Fruit fly (Drosophila melanogaster) Kc167 (cell line): ENCODE results near the gene Frq2.

ENCODE experiments used
- Myc ChIP-seq: fragments of >200 bp; optimal IDR thresholded peaks from 2 replicates; lab custom pipeline; 2017; ENCODE audit warnings: missing external identifiers
- Sin3A ChIP-seq: fragments of >200 bp; optimal IDR thresholded peaks from 2 replicates; lab custom pipeline; 2018; ENCODE audit warnings: missing external identifiers
- h ChIP-seq: fragments of >200 bp; optimal IDR thresholded peaks from 3 replicates; lab custom pipeline; 2018; ENCODE audit warnings: missing external identifiers
- insv ChIP-seq: fragments of >200 bp; optimal IDR thresholded peaks from 3 replicates; lab custom pipeline; 2018; ENCODE audit warnings: missing external identifiers
- psq ChIP-seq: fragments of >200 bp; optimal IDR thresholded peaks from 2 replicates; lab custom pipeline; 2017; ENCODE audit warnings: missing external identifiers
- ttk ChIP-seq: sonication (Bioruptor generic); optimal IDR thresholded peaks from 2 replicates; lab custom pipeline; 2017; ENCODE audit warnings: missing external identifiers

The Frq2 gene

DNA sequence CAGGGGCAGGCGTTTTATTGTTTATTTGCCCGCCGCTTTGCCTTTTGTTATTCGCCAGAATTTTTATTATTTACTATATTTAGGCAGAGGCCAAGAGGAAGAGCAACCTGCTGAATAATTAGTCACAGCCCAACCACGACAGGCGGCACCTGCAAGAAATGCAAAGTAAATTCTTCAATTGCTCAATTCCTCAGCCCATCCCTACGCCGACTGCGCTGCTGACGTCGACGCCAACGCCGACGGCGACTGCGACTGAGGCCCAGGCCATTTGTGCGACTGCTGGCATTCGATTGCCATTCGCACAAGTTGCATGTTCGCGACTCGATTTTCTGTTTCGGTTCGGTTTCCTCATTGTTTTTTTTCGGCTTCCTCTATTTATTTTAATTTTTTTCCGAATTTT, at the start of gene Frq2:
Gene Frq2 (plus strand): TSS at position 301 of the 400 bp plus-strand sequence.
- no peak for TF ChIP-seq insv
- no peak for TF ChIP-seq ttk (lab: Kevin White, UChicago)
- no peak for TF ChIP-seq h (lab: Kevin White, UChicago)
- no peak for TF ChIP-seq psq (lab: Kevin White, UChicago)
- TF ChIP-seq Sin3A (lab: Kevin White, UChicago) = no peak
- TF ChIP-seq Myc (lab: Kevin White, UChicago) = no peak

DNA sequence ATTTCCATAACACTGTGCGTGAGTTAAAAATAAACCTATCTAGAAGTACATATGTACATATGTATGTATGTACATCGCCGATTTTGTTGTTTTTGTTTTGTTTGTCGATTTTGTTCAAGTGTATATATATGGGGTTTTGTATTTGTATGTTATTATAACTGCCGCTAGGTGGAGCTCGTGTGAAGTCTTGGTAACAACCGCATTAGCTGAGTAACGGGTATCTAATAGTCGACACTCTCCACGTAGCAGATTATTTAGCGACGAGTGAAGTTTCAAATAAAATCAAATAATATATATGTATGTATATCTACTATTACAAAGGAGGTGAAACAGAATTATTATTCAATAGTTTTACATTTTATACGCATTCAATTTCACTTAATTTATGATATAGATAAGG, 48.1 kb upstream of the Frq2 start:
- TF ChIP-seq h (lab: Kevin White, UChicago) (no peak), insv (no peak), ttk (lab: Kevin White, UChicago) (no peak), psq (lab: Kevin White, UChicago) (no peak), Myc (lab: Kevin White, UChicago) (no peak), Sin3A (lab: Kevin White, UChicago) (no peak)

DNA sequence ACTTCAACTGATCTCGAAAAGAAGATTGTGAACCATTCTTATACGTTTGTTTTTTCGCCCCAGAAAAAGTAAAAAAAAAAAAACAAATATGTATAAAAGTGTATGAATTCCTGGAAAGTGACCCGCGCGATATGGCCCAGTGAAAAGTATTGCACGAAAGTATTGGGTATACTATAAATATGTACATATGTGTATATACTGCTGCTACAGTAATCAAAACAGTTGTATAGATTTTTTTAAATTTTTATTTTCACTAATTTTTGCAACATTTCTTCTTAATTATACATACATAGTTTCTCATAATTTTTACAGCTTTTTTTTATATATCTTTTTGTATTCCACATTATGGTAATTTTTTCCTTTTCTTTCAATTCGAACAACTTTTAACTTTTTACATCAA, 47.2 kb upstream of the Frq2 start, which contains the start of gene CG43133:
Gene CG43133 (minus strand): TSS at position 11 of the 400 bp plus-strand sequence.
- TF ChIP-seq h (lab: Kevin White, UChicago) (no peak), ttk (lab: Kevin White, UChicago) (no peak), Sin3A (lab: Kevin White, UChicago) (no peak), insv (no peak), psq (lab: Kevin White, UChicago) (no peak), Myc (lab: Kevin White, UChicago) (no peak)

DNA sequence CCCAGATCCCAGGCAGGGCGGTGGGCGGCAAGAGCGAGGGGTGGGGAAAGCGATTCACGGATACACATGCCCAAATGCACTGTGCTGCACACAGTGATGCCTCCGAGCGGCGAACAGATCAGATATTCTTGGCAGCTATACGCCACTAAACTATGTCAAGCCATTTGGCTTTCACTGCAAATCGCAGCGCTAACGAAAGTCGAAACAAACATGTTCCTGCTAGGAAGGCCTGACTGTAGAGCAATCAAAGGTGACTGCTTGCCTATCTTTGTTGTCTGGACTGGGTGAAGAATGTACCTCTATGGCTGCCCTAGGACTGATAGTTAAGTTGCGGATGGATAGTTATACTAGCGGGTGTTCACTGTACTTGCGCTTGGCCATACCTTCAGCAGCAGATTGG, 41.4 kb upstream of the Frq2 start:
- peak; percentile 40 for TF ChIP-seq ttk (lab: Kevin White, UChicago)
- no peak for TF ChIP-seq h (lab: Kevin White, UChicago)

DNA sequence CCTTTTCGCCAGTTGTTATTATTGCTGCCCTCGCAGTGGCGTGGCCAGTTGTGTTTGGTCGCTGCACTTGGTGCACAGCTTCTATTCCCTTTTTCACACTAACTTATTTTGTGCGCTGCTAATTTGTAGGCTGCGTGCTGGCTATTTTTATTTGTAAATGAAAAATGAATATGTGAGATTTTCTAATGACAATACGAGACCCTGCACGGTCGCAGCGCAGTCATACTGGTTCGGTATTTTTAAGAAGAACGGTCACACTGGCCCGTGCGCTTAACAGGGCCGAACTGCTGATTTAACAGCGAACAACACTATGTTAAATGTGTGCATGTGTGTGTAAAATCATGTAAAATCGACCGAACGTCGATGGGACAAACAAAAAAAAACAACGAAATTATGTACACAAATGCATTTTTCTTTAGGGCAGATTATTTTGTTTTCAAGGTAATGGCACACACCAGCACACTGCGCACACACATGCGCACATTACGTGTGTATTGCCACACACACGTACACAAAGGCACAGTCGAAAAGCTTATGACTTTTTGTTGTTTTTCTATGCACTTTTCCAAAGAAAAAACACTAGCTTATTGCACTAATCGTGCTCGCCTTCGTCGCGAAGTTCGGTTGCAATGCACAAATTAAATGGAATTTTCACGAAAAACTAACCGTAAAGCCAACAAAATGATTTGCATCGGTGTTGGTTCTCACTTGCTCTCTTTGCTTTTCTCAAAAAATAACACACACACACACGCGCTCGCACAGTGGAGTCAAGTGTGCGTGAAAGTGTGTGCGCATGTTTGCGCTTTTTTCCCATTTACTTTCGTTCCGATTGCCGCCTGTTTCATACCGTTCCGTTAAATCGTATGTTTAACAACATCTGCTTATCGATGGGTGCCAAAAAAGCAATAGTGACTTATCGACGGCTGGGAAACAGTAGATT, 40.2 kb upstream of the Frq2 start, which contains the start of gene ari-1:
Gene ari-1 (minus strand): TSS at position 875 of the 940 bp plus-strand sequence.
- TF ChIP-seq h (lab: Kevin White, UChicago) = no peak
- no peak for TF ChIP-seq ttk (lab: Kevin White, UChicago)
- TF ChIP-seq psq (lab: Kevin White, UChicago) = no peak

dm6 chrX:18138297-18138696, 39.1 kb upstream of the Frq2 start, which contains the start of gene CG43229:
CG43229 (plus strand) TSS chrX:18138542.
- TF ChIP-seq Sin3A (lab: Kevin White, UChicago) (no peak), psq (lab: Kevin White, UChicago) (no peak), h (lab: Kevin White, UChicago) (no peak), ttk (lab: Kevin White, UChicago) (no peak), insv (no peak), Myc (lab: Kevin White, UChicago) (no peak)

- TF ChIP-seq h (lab: Kevin White, UChicago) (no peak), Sin3A (lab: Kevin White, UChicago) (no peak), Myc (lab: Kevin White, UChicago) (no peak), insv (no peak), psq (lab: Kevin White, UChicago) (no peak), ttk (lab: Kevin White, UChicago) (no peak)
Observed at dm6 chrX:18139950-18140349, 37.5 kb upstream of the Frq2 start.

- TF ChIP-seq ttk (lab: Kevin White, UChicago) (no peak), Sin3A (lab: Kevin White, UChicago) (no peak), h (lab: Kevin White, UChicago) (no peak), psq (lab: Kevin White, UChicago) (no peak), insv (no peak), Myc (lab: Kevin White, UChicago) (no peak)
Observed at dm6 chrX:18140932-18141587, 36.4 kb upstream of the Frq2 start.

dm6 chrX:18149292-18149691, 28.1 kb upstream of the Frq2 start:
- no peak for TF ChIP-seq ttk (lab: Kevin White, UChicago)
- TF ChIP-seq h (lab: Kevin White, UChicago) = no peak
- TF ChIP-seq insv = no peak
- no peak for TF ChIP-seq Sin3A (lab: Kevin White, UChicago)
- no peak for TF ChIP-seq Myc (lab: Kevin White, UChicago)
- TF ChIP-seq psq (lab: Kevin White, UChicago) = no peak

- no peak for TF ChIP-seq psq (lab: Kevin White, UChicago)
- TF ChIP-seq insv = no peak
- no peak for TF ChIP-seq Myc (lab: Kevin White, UChicago)
- no peak for TF ChIP-seq Sin3A (lab: Kevin White, UChicago)
- TF ChIP-seq h (lab: Kevin White, UChicago) = no peak
Observed at dm6 chrX:18151323-18151722, 26.1 kb upstream of the Frq2 start.

dm6 chrX:18153001-18153400, 24.4 kb upstream of the Frq2 start:
- no peak for TF ChIP-seq h (lab: Kevin White, UChicago)
- no peak for TF ChIP-seq Sin3A (lab: Kevin White, UChicago)
- no peak for TF ChIP-seq psq (lab: Kevin White, UChicago)
- TF ChIP-seq Myc (lab: Kevin White, UChicago) = no peak
- TF ChIP-seq ttk (lab: Kevin White, UChicago) = no peak
- no peak for TF ChIP-seq insv
